Worm (Caenorhabditis elegans) whole organism, late embryonic: ENCODE measurements around the gene drh-1.

Experiments
- C08G9.2 ChIP-seq: sonication (generic microtip); optimal IDR thresholded peaks from 2 replicates; lab custom pipeline; 2016; ENCODE audit warnings: mild to moderate bottlenecking, missing genetic modification characterization, moderate library complexity, missing compliant biosample characterization
- C38D4.7 ChIP-seq: fragments of 200-800 bp; sonication (Bioruptor generic); optimal IDR thresholded peaks from 2 replicates; lab custom pipeline; 2018; ENCODE audit warnings: mild to moderate bottlenecking, missing genetic modification characterization, moderate library complexity, missing compliant biosample characterization
- F13H6.1 ChIP-seq: sonication (generic microtip); optimal IDR thresholded peaks from 2 replicates; lab custom pipeline; 2016; ENCODE audit warnings: missing genetic modification characterization, missing compliant biosample characterization
- K02D7.2 ChIP-seq: sonication (generic microtip); optimal IDR thresholded peaks from 2 replicates; lab custom pipeline; 2017; ENCODE audit warnings: mild to moderate bottlenecking, missing genetic modification characterization, missing compliant biosample characterization
- ama-1 ChIP-seq: fragments of 150-350 bp; optimal IDR thresholded peaks from 2 replicates; lab custom pipeline; 2014
- ceh-18 ChIP-seq: sonication (generic microtip); optimal IDR thresholded peaks from 2 replicates; lab custom pipeline; 2016; ENCODE audit warnings: missing genetic modification characterization, missing compliant biosample characterization
- ceh-34 ChIP-seq: sonication (generic microtip); optimal IDR thresholded peaks from 2 replicates; lab custom pipeline; 2016; ENCODE audit warnings: mild to moderate bottlenecking, missing genetic modification characterization, missing compliant biosample characterization
- ceh-45 ChIP-seq: fragments of 200-800 bp; sonication (Bioruptor generic); IDR thresholded peaks from 2 replicates; pipeline ENCODE4 v1.3.6; 2022; ENCODE audit warnings: missing genetic modification reagents, missing genetic modification characterization, missing compliant biosample characterization
- ceh-6 ChIP-seq: fragments of 200-800 bp; sonication (Bioruptor generic); optimal IDR thresholded peaks from 2 replicates; lab custom pipeline; 2018; ENCODE audit warnings: mild to moderate bottlenecking, missing genetic modification characterization, missing compliant biosample characterization
- ceh-9 ChIP-seq: sonication (generic microtip); optimal IDR thresholded peaks from 2 replicates; lab custom pipeline; 2016; ENCODE audit warnings: mild to moderate bottlenecking, missing genetic modification characterization, inconsistent platforms, missing compliant biosample characterization
- dmd-4 ChIP-seq: sonication (generic microtip); optimal IDR thresholded peaks from 2 replicates; lab custom pipeline; 2016; ENCODE audit warnings: borderline replicate concordance, missing genetic modification characterization, missing compliant biosample characterization
- dve-1 ChIP-seq: sonication (generic microtip); optimal IDR thresholded peaks from 2 replicates; lab custom pipeline; 2017; ENCODE audit warnings: antibody characterized with exemption, mild to moderate bottlenecking, missing genetic modification characterization, missing compliant biosample characterization
- elt-2 ChIP-seq: sonication (generic microtip); optimal IDR thresholded peaks from 2 replicates; lab custom pipeline; 2016; ENCODE audit warnings: missing genetic modification reagents, missing genetic modification characterization, missing compliant biosample characterization
- elt-4 ChIP-seq: sonication (generic microtip); optimal IDR thresholded peaks from 2 replicates; lab custom pipeline; 2016; ENCODE audit warnings: missing genetic modification characterization, missing compliant biosample characterization
- ets-4 ChIP-seq: sonication (generic microtip); optimal IDR thresholded peaks from 2 replicates; lab custom pipeline; 2016; ENCODE audit warnings: missing genetic modification characterization, missing compliant biosample characterization
- fkh-10 ChIP-seq: fragments of 150-350 bp; optimal IDR thresholded peaks from 2 replicates; lab custom pipeline; 2014; ENCODE audit warnings: missing biosample characterization, missing genetic modification reagents, missing genetic modification characterization
- hlh-13 ChIP-seq: fragments of 200-800 bp; sonication (Bioruptor generic); optimal IDR thresholded peaks from 2 replicates; lab custom pipeline; 2018; ENCODE audit warnings: mild to moderate bottlenecking, missing genetic modification characterization, missing compliant biosample characterization
- hlh-15 ChIP-seq: sonication (generic microtip); optimal IDR thresholded peaks from 2 replicates; lab custom pipeline; 2016; ENCODE audit warnings: missing genetic modification characterization, missing compliant biosample characterization
- lin-11 ChIP-seq: fragments of 200-800 bp; sonication (Bioruptor generic); optimal IDR thresholded peaks from 2 replicates; lab custom pipeline; 2018; ENCODE audit warnings: mild to moderate bottlenecking, missing genetic modification characterization, missing compliant biosample characterization
- mec-3 ChIP-seq: sonication (generic microtip); optimal IDR thresholded peaks from 2 replicates; lab custom pipeline; 2016; ENCODE audit warnings: borderline replicate concordance, missing genetic modification characterization, missing compliant biosample characterization
- nhr-11 ChIP-seq: fragments of 150-350 bp; optimal IDR thresholded peaks from 2 replicates; lab custom pipeline; 2014; ENCODE audit warnings: missing biosample characterization, missing genetic modification characterization
- npax-4 ChIP-seq: sonication (generic microtip); optimal IDR thresholded peaks from 2 replicates; lab custom pipeline; 2016; ENCODE audit warnings: missing genetic modification characterization, missing compliant biosample characterization
- pag-3 ChIP-seq: sonication (generic microtip); optimal IDR thresholded peaks from 2 replicates; lab custom pipeline; 2016; ENCODE audit warnings: missing compliant biosample characterization, missing genetic modification characterization, borderline replicate concordance
- pat-9 ChIP-seq: fragments of 200-800 bp; sonication (Bioruptor generic); optimal IDR thresholded peaks from 2 replicates; lab custom pipeline; 2018; ENCODE audit warnings: mild to moderate bottlenecking, missing genetic modification characterization, moderate library complexity, missing compliant biosample characterization
- pha-2 ChIP-seq: sonication (generic microtip); optimal IDR thresholded peaks from 2 replicates; lab custom pipeline; 2017; ENCODE audit warnings: mild to moderate bottlenecking, missing genetic modification characterization, missing compliant biosample characterization
- pqm-1 ChIP-seq: sonication (generic microtip); optimal IDR thresholded peaks from 2 replicates; lab custom pipeline; 2016; ENCODE audit warnings: missing genetic modification characterization, missing compliant biosample characterization
- sox-2 ChIP-seq: fragments of 200-800 bp; sonication (Bioruptor generic); IDR thresholded peaks from 2 replicates; pipeline ENCODE4 v1.3.6; 2022; ENCODE audit warnings: missing genetic modification reagents, missing genetic modification characterization, missing compliant biosample characterization
- sox-4 ChIP-seq: sonication (generic microtip); optimal IDR thresholded peaks from 2 replicates; lab custom pipeline; 2017; ENCODE audit warnings: mild to moderate bottlenecking, missing genetic modification characterization, inconsistent platforms, missing compliant biosample characterization
- tbx-7 ChIP-seq: sonication (generic microtip); optimal IDR thresholded peaks from 2 replicates; lab custom pipeline; 2016; ENCODE audit warnings: missing genotype, missing genetic modification characterization, missing compliant biosample characterization
- unc-3 ChIP-seq, 2 experiments: fragments of 200-800 bp in 1 of 2; sonication (Bioruptor generic) in 1 of 2; sonication (generic microtip) in 1 of 2; conservative IDR thresholded peaks in 1 of 2; optimal IDR thresholded peaks in 1 of 2; 2 replicates each; pipeline versions ENCODE4 v1.3.6 to Lab custom; 2016 to 2022; ENCODE audit warnings: missing compliant biosample characterization in 2 of 2, missing genetic modification characterization in 2 of 2, missing genetic modification reagents in 1 of 2
- unc-55 ChIP-seq: sonication (generic microtip); optimal IDR thresholded peaks from 2 replicates; lab custom pipeline; 2017; ENCODE audit warnings: missing biosample characterization, missing genetic modification reagents, missing genetic modification characterization
- unc-86 ChIP-seq: sonication (generic microtip); optimal IDR thresholded peaks from 2 replicates; lab custom pipeline; 2016; ENCODE audit warnings: missing genetic modification characterization, missing compliant biosample characterization
- zip-5 ChIP-seq: sonication (generic microtip); optimal IDR thresholded peaks from 2 replicates; lab custom pipeline; 2016; ENCODE audit warnings: missing genetic modification characterization, missing compliant biosample characterization

drh-1 gene

ce11 chrIV:6607059-6607458 is 6.1 kb downstream of the drh-1 start:
- TF ChIP-seq F13H6.1 (tag; lab: Kevin White, UChicago), result no peak
- TF ChIP-seq lin-11 (tag; lab: Kevin White, UChicago), result no peak
- TF ChIP-seq sox-2 (GFP tag; lab: Robert Waterston, UW), result no peak
- no peak for TF ChIP-seq hlh-13 (GFP tag; lab: Kevin White, UChicago)
- TF ChIP-seq dmd-4 (tag; lab: Kevin White, UChicago), result no peak
- no peak for TF ChIP-seq hlh-15 (tag; lab: Kevin White, UChicago)
- no peak for TF ChIP-seq C08G9.2 (tag; lab: Kevin White, UChicago)
- no peak for TF ChIP-seq fkh-10 (GFP tag; lab: Kevin White, UChicago)
- no peak for TF ChIP-seq ceh-6 (GFP tag; lab: Kevin White, UChicago)
- no peak for TF ChIP-seq unc-86
- TF ChIP-seq dve-1, result no peak
- no peak for TF ChIP-seq ceh-45 (GFP tag; lab: Robert Waterston, UW)
- no peak for TF ChIP-seq pag-3 (tag; lab: Kevin White, UChicago)
- no peak for TF ChIP-seq elt-2 (tag; lab: Kevin White, UChicago)
- no peak for TF ChIP-seq zip-5 (tag; lab: Kevin White, UChicago)
- TF ChIP-seq pat-9 (tag; lab: Kevin White, UChicago), result no peak
- no peak for TF ChIP-seq K02D7.2 (tag; lab: Kevin White, UChicago)
- TF ChIP-seq elt-4 (tag; lab: Kevin White, UChicago), result no peak

- TF ChIP-seq sox-4 (tag; lab: Kevin White, UChicago), result no peak
- no peak for TF ChIP-seq pqm-1 (tag; lab: Kevin White, UChicago)
- no peak for TF ChIP-seq ceh-45 (GFP tag; lab: Robert Waterston, UW)
- no peak for TF ChIP-seq unc-55 (GFP tag; lab: Kevin White, UChicago)
- TF ChIP-seq npax-4 (tag; lab: Kevin White, UChicago), result no peak
- no peak for TF ChIP-seq pag-3 (tag; lab: Kevin White, UChicago)
- no peak for TF ChIP-seq sox-2 (GFP tag; lab: Robert Waterston, UW)
- no peak for TF ChIP-seq mec-3 (tag; lab: Kevin White, UChicago)
- TF ChIP-seq ets-4 (tag; lab: Kevin White, UChicago), result no peak
Observed at ce11 chrIV:6606587-6606986, 6.6 kb downstream of the drh-1 start.

- TF ChIP-seq sox-4 (tag; lab: Kevin White, UChicago) (no peak), npax-4 (tag; lab: Kevin White, UChicago) (no peak), unc-55 (GFP tag; lab: Kevin White, UChicago) (no peak), hlh-13 (GFP tag; lab: Kevin White, UChicago) (no peak), ceh-9 (tag; lab: Kevin White, UChicago) (no peak), dmd-4 (tag; lab: Kevin White, UChicago) (no peak), hlh-15 (tag; lab: Kevin White, UChicago) (no peak), C38D4.7 (GFP tag; lab: Kevin White, UChicago) (no peak), ceh-6 (GFP tag; lab: Kevin White, UChicago) (no peak), unc-3 (GFP tag; conservative IDR thresholded peaks at IDR 0.05; lab: Robert Waterston, UW) (no peak), unc-3 (tag; optimal IDR thresholded peaks at IDR 0.05; lab: Kevin White, UChicago) (no peak), ceh-34 (no peak), ceh-18 (tag; lab: Kevin White, UChicago) (no peak), pha-2 (no peak)
Observed at ce11 chrIV:6605863-6606262, 7.3 kb downstream of the drh-1 start, which contains the start of gene nstp-2. TSS of gene nstp-2 (minus strand) at chrIV:6606188.

- TF ChIP-seq fkh-10 (GFP tag; lab: Kevin White, UChicago), result no peak
- TF ChIP-seq nhr-11 (tag; lab: Kevin White, UChicago), result no peak
- TF ChIP-seq ceh-9 (tag; lab: Kevin White, UChicago), result no peak
- TF ChIP-seq ama-1, result no peak
- TF ChIP-seq tbx-7 (tag; lab: Kevin White, UChicago), result no peak
- TF ChIP-seq, all 69 proteins: peak for 0
Observed at ce11 chrIV:6603549-6603948, 9.6 kb downstream of the drh-1 start.
